Fruit fly (Drosophila melanogaster) whole organism, embryonic: ENCODE data around the gene CG43638.
A peak's percentile ranks its signal among the peaks of the same experiment; 100 is the strongest.

ENCODE experiments used
- Antp ChIP-seq: fragments of 200-800 bp; sonication (Bioruptor generic); optimal IDR thresholded peaks from 3 replicates; lab custom pipeline; 2016; ENCODE audit warnings: missing biosample characterization, missing genetic modification characterization
- CG10431 ChIP-seq: fragments of 200-800 bp; sonication (Bioruptor generic); optimal IDR thresholded peaks from 3 replicates; lab custom pipeline; 2018; ENCODE audit warnings: missing biosample characterization, mild to moderate bottlenecking, missing genetic modification characterization
- CG12219 ChIP-seq: fragments of 200-800 bp; sonication (Bioruptor generic); optimal IDR thresholded peaks from 3 replicates; lab custom pipeline; 2018; ENCODE audit warnings: missing biosample characterization, mild to moderate bottlenecking, missing genetic modification characterization
- CG12942 ChIP-seq: fragments of 200-800 bp; sonication (Bioruptor generic); optimal IDR thresholded peaks from 3 replicates; lab custom pipeline; 2016; ENCODE audit warnings: missing biosample characterization, missing genetic modification characterization
- CG15479 ChIP-seq: fragments of 200-800 bp; sonication (Bioruptor generic); optimal IDR thresholded peaks from 3 replicates; lab custom pipeline; 2019; ENCODE audit warnings: missing biosample characterization, mild to moderate bottlenecking, missing genetic modification characterization, moderate library complexity
- CG16779 ChIP-seq: fragments of 200-800 bp; sonication (Bioruptor generic); IDR thresholded peaks from 2 replicates; pipeline ENCODE4 v1.3.6; 2022; ENCODE audit warnings: missing biosample characterization, missing genetic modification characterization
- CG18476 ChIP-seq: fragments of 200-800 bp; sonication (Bioruptor generic); optimal IDR thresholded peaks from 2 replicates; lab custom pipeline; 2016; ENCODE audit warnings: missing biosample characterization, mild to moderate bottlenecking, missing genetic modification characterization
- CG2202 ChIP-seq: fragments of 200-800 bp; sonication (Bioruptor generic); optimal IDR thresholded peaks from 2 replicates; lab custom pipeline; 2018; ENCODE audit warnings: missing biosample characterization, mild to moderate bottlenecking, missing genetic modification characterization
- CG2875 ChIP-seq: fragments of 200-800 bp; sonication (Bioruptor generic); optimal IDR thresholded peaks from 2 replicates; lab custom pipeline; 2017; ENCODE audit warnings: missing biosample characterization, mild to moderate bottlenecking, missing genetic modification characterization, missing genetic modification reagents
- CG31365 ChIP-seq: fragments of 200-800 bp; sonication (Bioruptor generic); optimal IDR thresholded peaks from 2 replicates; lab custom pipeline; 2018; ENCODE audit warnings: missing biosample characterization, mild to moderate bottlenecking, missing genetic modification characterization
- CG34422 ChIP-seq: fragments of 200-800 bp; sonication (Bioruptor generic); IDR thresholded peaks from 3 replicates; pipeline ENCODE4 v1.3.6; 2022; ENCODE audit warnings: missing biosample characterization, missing genetic modification characterization
- CG4282 ChIP-seq: fragments of 200-800 bp; sonication (Bioruptor generic); optimal IDR thresholded peaks from 2 replicates; lab custom pipeline; 2016; ENCODE audit warnings: missing biosample characterization, missing genetic modification characterization
- CG4360 ChIP-seq: fragments of 200-800 bp; sonication (Bioruptor generic); IDR thresholded peaks from 2 replicates; pipeline ENCODE4 v1.3.6; 2022; ENCODE audit warnings: missing biosample characterization, missing genetic modification characterization
- CG43689 ChIP-seq: fragments of 200-800 bp; sonication (Bioruptor generic); IDR thresholded peaks from 2 replicates; pipeline ENCODE4 v1.3.6; 2022; ENCODE audit warnings: missing biosample characterization, missing genetic modification characterization
- CG4854 ChIP-seq: fragments of 200-800 bp; sonication (Bioruptor generic); optimal IDR thresholded peaks from 2 replicates; lab custom pipeline; 2016; ENCODE audit warnings: missing biosample characterization, missing genetic modification characterization, inconsistent platforms
- CG7786 ChIP-seq: fragments of 200-800 bp; sonication (Bioruptor generic); optimal IDR thresholded peaks from 2 replicates; lab custom pipeline; 2016; ENCODE audit warnings: missing biosample characterization, missing genetic modification characterization
- CG9727 ChIP-seq: fragments of 200-800 bp; sonication (Bioruptor generic); optimal IDR thresholded peaks from 3 replicates; lab custom pipeline; 2017; ENCODE audit warnings: missing biosample characterization, mild to moderate bottlenecking, missing genetic modification characterization
- Chrac-16 ChIP-seq: fragments of 200-800 bp; sonication (Bioruptor generic); optimal IDR thresholded peaks from 3 replicates; lab custom pipeline; 2016; ENCODE audit warnings: missing biosample characterization, missing genetic modification characterization
- Dad ChIP-seq: fragments of 200-800 bp; sonication (Bioruptor generic); optimal IDR thresholded peaks from 3 replicates; lab custom pipeline; 2016; ENCODE audit warnings: missing biosample characterization, missing genetic modification characterization
- Dip2 ChIP-seq: fragments of 200-800 bp; sonication (Bioruptor generic); IDR thresholded peaks from 2 replicates; pipeline ENCODE4 v1.3.6; 2022; ENCODE audit warnings: missing biosample characterization, missing genetic modification characterization
- Ets97D ChIP-seq: fragments of 200-800 bp; sonication (Bioruptor generic); optimal IDR thresholded peaks from 3 replicates; lab custom pipeline; 2016; ENCODE audit warnings: missing biosample characterization, missing genetic modification characterization
- Mrtf ChIP-seq: fragments of 200-800 bp; sonication (Bioruptor generic); IDR thresholded peaks from 3 replicates; pipeline ENCODE4 v1.3.6; 2022; ENCODE audit warnings: missing biosample characterization, missing genetic modification characterization
- NC2α ChIP-seq: fragments of 200-800 bp; sonication (Bioruptor generic); optimal IDR thresholded peaks from 2 replicates; lab custom pipeline; 2016; ENCODE audit warnings: missing biosample characterization, missing genetic modification characterization
- Nf-YC ChIP-seq: fragments of 200-800 bp; optimal IDR thresholded peaks from 3 replicates; lab custom pipeline; 2019; ENCODE audit warnings: missing biosample characterization, mild to moderate bottlenecking, missing genetic modification characterization, moderate library complexity
- Ptx1 ChIP-seq: fragments of 200-800 bp; sonication (Bioruptor generic); IDR thresholded peaks from 2 replicates; pipeline ENCODE4 v1.3.6; 2022; ENCODE audit warnings: missing biosample characterization, missing genetic modification characterization
- TFAM ChIP-seq: fragments of 200-800 bp; sonication (Bioruptor generic); optimal IDR thresholded peaks from 2 replicates; lab custom pipeline; 2017; ENCODE audit warnings: missing biosample characterization, missing genetic modification characterization, inconsistent platforms
- al ChIP-seq: fragments of 200-800 bp; sonication (Bioruptor generic); IDR thresholded peaks from 2 replicates; pipeline ENCODE4 v1.3.6; 2022; ENCODE audit warnings: missing biosample characterization, missing genetic modification characterization
- az2 ChIP-seq: fragments of 200-800 bp; sonication (Bioruptor generic); optimal IDR thresholded peaks from 3 replicates; lab custom pipeline; 2016; ENCODE audit warnings: missing biosample characterization, missing genetic modification characterization
- bcd ChIP-seq: fragments of 200-800 bp; sonication (Bioruptor generic); optimal IDR thresholded peaks from 2 replicates; lab custom pipeline; 2017; ENCODE audit warnings: missing biosample characterization, mild to moderate bottlenecking, missing genetic modification characterization
- btn ChIP-seq: fragments of 200-800 bp; sonication (Bioruptor generic); optimal IDR thresholded peaks from 2 replicates; lab custom pipeline; 2016; ENCODE audit warnings: missing biosample characterization, missing genetic modification characterization
- chif ChIP-seq, 2 experiments: fragments of 200-800 bp; sonication (Bioruptor generic); optimal IDR thresholded peaks; 3 replicates each; lab custom pipeline; 2016; ENCODE audit warnings: missing biosample characterization in 2 of 2, missing genetic modification characterization in 2 of 2
- chm ChIP-seq: fragments of 200-800 bp; sonication (Bioruptor generic); IDR thresholded peaks from 2 replicates; pipeline ENCODE4 v1.3.6; 2022; ENCODE audit warnings: missing biosample characterization, missing genetic modification characterization
- chn ChIP-seq: fragments of 200-800 bp; sonication (Bioruptor generic); optimal IDR thresholded peaks from 2 replicates; lab custom pipeline; 2016; ENCODE audit warnings: missing biosample characterization, missing genetic modification characterization
- crol ChIP-seq: fragments of 200-800 bp; sonication (Bioruptor generic); IDR thresholded peaks from 2 replicates; pipeline ENCODE4 v1.3.6; 2022; ENCODE audit warnings: missing biosample characterization, missing genetic modification characterization
- disco-r ChIP-seq: fragments of 200-800 bp; sonication (Bioruptor generic); optimal IDR thresholded peaks from 2 replicates; lab custom pipeline; 2016; ENCODE audit warnings: missing biosample characterization, missing genetic modification characterization
- exex ChIP-seq: fragments of 200-800 bp; sonication (Bioruptor generic); optimal IDR thresholded peaks from 4 replicates; lab custom pipeline; 2018; ENCODE audit warnings: missing biosample characterization, mild to moderate bottlenecking, missing genetic modification characterization, moderate library complexity
- fd64A ChIP-seq: fragments of 200-800 bp; sonication (Bioruptor generic); optimal IDR thresholded peaks from 3 replicates; lab custom pipeline; 2018; ENCODE audit warnings: missing biosample characterization, mild to moderate bottlenecking, missing genetic modification characterization
- gsb-n ChIP-seq: fragments of 200-800 bp; sonication (Bioruptor generic); optimal IDR thresholded peaks from 3 replicates; lab custom pipeline; 2018; ENCODE audit warnings: missing biosample characterization, mild to moderate bottlenecking, missing genetic modification characterization
- lola ChIP-seq, 3 experiments: fragments of >200 bp in 2 of 3; fragments of 200-800 bp in 1 of 3; sonication (Bioruptor generic) in 1 of 3; optimal IDR thresholded peaks; 2 replicates each; lab custom pipeline; 2017 to 2019; ENCODE audit warnings: missing biosample characterization in 3 of 3, missing genetic modification characterization in 3 of 3, mild to moderate bottlenecking in 1 of 3, moderate library complexity in 1 of 3
- mirr ChIP-seq: fragments of 200-800 bp; sonication (Bioruptor generic); optimal IDR thresholded peaks from 3 replicates; lab custom pipeline; 2018; ENCODE audit warnings: missing biosample characterization, mild to moderate bottlenecking, missing genetic modification characterization
- pho ChIP-seq: fragments of 200-800 bp; sonication (Bioruptor generic); optimal IDR thresholded peaks from 2 replicates; lab custom pipeline; 2016; ENCODE audit warnings: missing biosample characterization, missing genetic modification characterization
- schlank ChIP-seq: fragments of 200-800 bp; sonication (Bioruptor generic); optimal IDR thresholded peaks from 2 replicates; lab custom pipeline; 2018; ENCODE audit warnings: missing biosample characterization, mild to moderate bottlenecking, missing genetic modification characterization
- shn ChIP-seq: fragments of 200-800 bp; sonication (Bioruptor generic); optimal IDR thresholded peaks from 3 replicates; lab custom pipeline; 2016; ENCODE audit warnings: missing biosample characterization, missing genetic modification characterization
- sim ChIP-seq: fragments of 200-800 bp; sonication (Bioruptor generic); IDR thresholded peaks from 2 replicates; pipeline ENCODE4 v1.3.6; 2022; ENCODE audit warnings: missing biosample characterization, missing genetic modification characterization
- sug ChIP-seq: fragments of 200-800 bp; optimal IDR thresholded peaks from 2 replicates; lab custom pipeline; 2019; ENCODE audit warnings: missing biosample characterization, mild to moderate bottlenecking, missing genetic modification characterization, moderate library complexity
- trh ChIP-seq: fragments of 200-800 bp; sonication (Bioruptor generic); optimal IDR thresholded peaks from 2 replicates; lab custom pipeline; 2016; ENCODE audit warnings: missing biosample characterization, missing genetic modification characterization
- wek ChIP-seq: fragments of 200-800 bp; sonication (Bioruptor generic); optimal IDR thresholded peaks from 3 replicates; lab custom pipeline; 2018; ENCODE audit warnings: missing biosample characterization, mild to moderate bottlenecking, missing genetic modification characterization, moderate library complexity
- zfh1 ChIP-seq: fragments of 200-800 bp; sonication (Bioruptor generic); IDR thresholded peaks from 3 replicates; pipeline ENCODE4 v1.3.6; 2022; ENCODE audit warnings: missing biosample characterization, missing genetic modification characterization
- zfh2 ChIP-seq: fragments of 200-800 bp; sonication (Bioruptor generic); optimal IDR thresholded peaks from 2 replicates; lab custom pipeline; 2016; ENCODE audit warnings: missing biosample characterization, missing genetic modification characterization

The CG43638 gene

DNA sequence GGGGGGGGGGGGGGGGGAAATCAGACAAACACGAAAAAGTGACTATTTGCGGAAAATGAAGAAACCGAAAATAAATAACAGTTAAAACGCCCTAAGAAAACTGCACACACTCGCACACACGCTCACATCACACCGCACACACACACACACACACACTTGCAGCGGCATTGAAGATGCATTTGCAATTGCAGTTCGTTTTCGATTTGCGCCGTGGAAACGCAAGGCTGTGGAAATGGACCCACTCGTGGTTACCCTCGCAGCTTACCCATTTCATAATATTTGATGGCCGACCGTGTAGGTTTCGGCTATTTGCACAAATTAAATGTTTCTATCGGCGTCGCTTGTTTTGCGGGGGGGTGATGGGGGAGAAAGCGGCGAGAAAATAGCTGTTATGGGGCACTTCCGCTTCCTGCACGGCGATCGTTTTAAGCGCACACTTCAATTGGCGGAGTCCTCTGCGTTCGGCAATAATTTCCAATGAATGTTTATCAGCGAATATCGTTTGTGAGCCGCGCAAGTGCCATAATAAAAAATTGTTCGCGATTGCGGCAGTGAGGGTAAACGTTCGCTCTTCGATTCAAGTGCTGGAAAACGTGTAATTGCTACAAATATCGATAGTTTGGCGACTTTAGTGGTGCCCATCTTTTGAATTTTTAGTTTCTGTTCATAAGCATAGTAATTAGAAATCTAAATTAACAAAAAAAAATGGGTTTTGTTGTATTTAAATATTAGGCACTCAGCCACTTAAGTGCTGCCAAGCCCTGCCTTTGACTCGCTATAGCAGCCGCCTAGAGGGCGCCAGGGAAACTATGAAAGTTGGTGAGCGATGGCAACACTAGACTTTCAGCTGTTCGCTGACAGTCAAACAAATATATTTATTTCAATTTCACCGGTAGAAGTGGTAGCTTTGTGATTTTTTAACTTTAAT, 41.8 kb upstream of the CG43638 start, which contains the start of the genes Pop2 and CG6928 (continued):
- TF ChIP-seq Nf-YC (tag; lab: Kevin White, UChicago) (peak; percentile 46), CG15479 (GFP tag; lab: Kevin White, UChicago) (no peak), CG18476 (GFP tag; lab: Kevin White, UChicago) (peak; percentile 62), gsb-n (tag; lab: Kevin White, UChicago) (peak; percentile 1), CG4360 (GFP tag; lab: Robert Waterston, UW) (no peak), crol (GFP tag; lab: Robert Waterston, UW) (peak; percentile 96), CG12942 (GFP tag; lab: Kevin White, UChicago) (peak; percentile 79), NC2α (GFP tag; lab: Kevin White, UChicago) (peak; percentile 25), az2 (peak; percentile 64), CG34422 (GFP tag; lab: Robert Waterston, UW) (peak; percentile 51; the same call in 2 of the 3 replicates), CG31365 (tag; lab: Kevin White, UChicago) (peak; percentile 9), wek (GFP tag; lab: Kevin White, UChicago) (no peak), CG12219 (GFP tag; lab: Kevin White, UChicago) (no peak), Antp (GFP tag; lab: Kevin White, UChicago) (peak; percentile 86), zfh1 (peak; percentile 73; the same call in 2 of the 3 replicates), CG2875 (GFP tag; lab: Kevin White, UChicago) (no peak), Chrac-16 (GFP tag; lab: Kevin White, UChicago) (peak; percentile 84), CG4282 (GFP tag; lab: Kevin White, UChicago) (peak; percentile 89), schlank (tag; lab: Kevin White, UChicago) (no peak), mirr (GFP tag; lab: Kevin White, UChicago) (no peak), fd64A (no peak), bcd (peak; percentile 72), chif (GFP tag; optimal IDR thresholded peaks at IDR 0.05; lab: Kevin White, UChicago) (peak; percentile 84 to 86), CG10431 (GFP tag; lab: Kevin White, UChicago) (no peak), btn (GFP tag; lab: Kevin White, UChicago) (peak; percentile 44), exex (tag; lab: Kevin White, UChicago) (no peak), Dip2 (GFP tag; lab: Robert Waterston, UW) (no peak), CG43689 (GFP tag; lab: Robert Waterston, UW) (no peak), disco-r (GFP tag; lab: Kevin White, UChicago) (peak; percentile 72), CG2202 (no peak), CG7786 (GFP tag; lab: Kevin White, UChicago) (peak; percentile 87), CG4854 (GFP tag; lab: Kevin White, UChicago) (peak; percentile 74), Dad (GFP tag; lab: Kevin White, UChicago) (peak; percentile 82), sim (no peak), Mrtf (GFP tag; lab: Robert Waterston, UW) (peak; percentile 47; the same call in 1 of the 3 replicates), Ptx1 (GFP tag; lab: Robert Waterston, UW) (peak; percentile 85), chn (GFP tag; lab: Kevin White, UChicago) (peak; percentile 87), CG9727 (GFP tag; lab: Kevin White, UChicago) (peak; percentile 72), zfh2 (peak; percentile 87), pho (GFP tag; lab: Kevin White, UChicago) (peak; percentile 88), chm (peak; percentile 29; the same call in 1 of the 2 replicates), Ets97D (GFP tag; lab: Kevin White, UChicago) (peak; percentile 92), TFAM (GFP tag; lab: Kevin White, UChicago) (no peak), shn (GFP tag; lab: Kevin White, UChicago) (peak; percentile 84), lola (GFP tag; optimal IDR thresholded peaks at IDR 0.05; lab: Kevin White, UChicago) (peak in 1 of 3 experiments; percentile 45), CG16779 (GFP tag; lab: Robert Waterston, UW) (peak; percentile 41; the same call in 1 of the 2 replicates), sug (tag; lab: Kevin White, UChicago) (peak; percentile 67), al (GFP tag; lab: Robert Waterston, UW) (peak; percentile 56), trh (peak; percentile 55)
